Worm (Caenorhabditis elegans) whole organism, young adult: ENCODE results near the gene K09A9.6.

ENCODE experiments used
- B0336.3 ChIP-seq: fragments of 200-800 bp; sonication (Bioruptor generic); IDR thresholded peaks from 2 replicates; pipeline ENCODE4 v1.3.6; 2022; ENCODE audit warnings: missing genetic modification characterization, missing compliant biosample characterization
- ZK185.1 ChIP-seq: sonication (generic microtip); optimal IDR thresholded peaks from 2 replicates; lab custom pipeline; 2016; ENCODE audit warnings: mild to moderate bottlenecking, missing genetic modification characterization, missing compliant biosample characterization; ENCODE audit not compliant: poor library complexity, severe bottlenecking
- efl-1 ChIP-seq: fragments of 150-350 bp; optimal IDR thresholded peaks from 2 replicates; lab custom pipeline; 2014; ENCODE audit warnings: missing biosample characterization, missing genetic modification reagents, missing genetic modification characterization
- egl-18 ChIP-seq: fragments of 200-800 bp; sonication (Bioruptor generic); IDR thresholded peaks from 2 replicates; pipeline ENCODE4 v1.3.6; 2022; ENCODE audit warnings: missing genetic modification reagents, missing genetic modification characterization, missing compliant biosample characterization
- unc-62 ChIP-seq: fragments of 150-350 bp; optimal IDR thresholded peaks from 2 replicates; lab custom pipeline; 2014; ENCODE audit warnings: missing biosample characterization, missing genetic modification reagents, missing genetic modification characterization

- TF ChIP-seq egl-18 (GFP tag; lab: Robert Waterston, UW) (no peak), efl-1 (GFP tag; lab: Kevin White, UChicago) (no peak), B0336.3 (GFP tag; lab: Robert Waterston, UW) (no peak), unc-62 (GFP tag; lab: Kevin White, UChicago) (no peak), ZK185.1 (tag; lab: Kevin White, UChicago) (no peak)
Observed at ce11 chrX:15557849-15558248, 19.2 kb upstream of the K09A9.6 start, which contains the start of gene lron-3.
